Fruit fly (Drosophila melanogaster) whole organism, embryonic: ENCODE data around the gene CG14230.

Experiments
- Adf1 ChIP-seq: fragments of 200-800 bp; sonication (Bioruptor generic); IDR thresholded peaks from 2 replicates; pipeline ENCODE4 v1.3.6; 2022; ENCODE audit warnings: missing biosample characterization, missing genetic modification characterization
- CG10366 ChIP-seq: fragments of 200-800 bp; sonication (Bioruptor generic); IDR thresholded peaks from 2 replicates; pipeline ENCODE4 v1.3.6; 2022; ENCODE audit warnings: missing biosample characterization, missing genetic modification characterization
- CG10462 ChIP-seq: fragments of 200-800 bp; sonication (Bioruptor generic); optimal IDR thresholded peaks from 2 replicates; lab custom pipeline; 2016; ENCODE audit warnings: missing biosample characterization, missing genetic modification characterization
- CG11247 ChIP-seq: fragments of 200-800 bp; sonication (Bioruptor generic); IDR thresholded peaks from 2 replicates; pipeline ENCODE4 v1.3.6; 2022; ENCODE audit warnings: missing biosample characterization, missing genetic modification characterization
- CG12659 ChIP-seq: fragments of 200-800 bp; sonication (Bioruptor generic); optimal IDR thresholded peaks from 3 replicates; lab custom pipeline; 2017; ENCODE audit warnings: mild to moderate bottlenecking, missing biosample characterization, missing genetic modification reagents, missing genetic modification characterization
- CG17186 ChIP-seq: fragments of 200-800 bp; sonication (Bioruptor generic); optimal IDR thresholded peaks from 3 replicates; lab custom pipeline; 2017; ENCODE audit warnings: missing biosample characterization, missing genetic modification reagents, missing genetic modification characterization
- CG2116 ChIP-seq: fragments of 200-800 bp; sonication (Bioruptor generic); optimal IDR thresholded peaks from 3 replicates; lab custom pipeline; 2018; ENCODE audit warnings: missing biosample characterization, mild to moderate bottlenecking, missing genetic modification characterization
- CG30020 ChIP-seq: fragments of 200-800 bp; optimal IDR thresholded peaks from 2 replicates; lab custom pipeline; 2019; ENCODE audit warnings: missing biosample characterization, mild to moderate bottlenecking, missing genetic modification characterization, moderate library complexity
- CG34376 ChIP-seq: fragments of 200-800 bp; sonication (Bioruptor generic); optimal IDR thresholded peaks from 2 replicates; lab custom pipeline; 2018; ENCODE audit warnings: missing biosample characterization, mild to moderate bottlenecking, missing genetic modification characterization
- CG3847 ChIP-seq: fragments of 200-800 bp; sonication (Bioruptor generic); IDR thresholded peaks from 2 replicates; pipeline ENCODE4 v1.3.6; 2022; ENCODE audit warnings: missing biosample characterization, missing genetic modification characterization
- CG5245 ChIP-seq: fragments of 200-800 bp; sonication (Bioruptor generic); optimal IDR thresholded peaks from 3 replicates; lab custom pipeline; 2016; ENCODE audit warnings: missing biosample characterization, missing genetic modification characterization
- CG6791 ChIP-seq: fragments of 200-800 bp; sonication (Bioruptor generic); IDR thresholded peaks from 3 replicates; pipeline ENCODE4 v1.3.6; 2022; ENCODE audit warnings: missing biosample characterization, missing genetic modification characterization; ENCODE audit not compliant: partially characterized antibody
- CG8290 ChIP-seq, 3 experiments: fragments of 200-800 bp; sonication (Bioruptor generic); optimal IDR thresholded peaks; 2 replicates each; lab custom pipeline; 2016 to 2019; ENCODE audit warnings: missing biosample characterization in 3 of 3, missing genetic modification characterization in 3 of 3, mild to moderate bottlenecking in 2 of 3, moderate library complexity in 1 of 3
- CG8944 ChIP-seq: fragments of 200-800 bp; sonication (Bioruptor generic); optimal IDR thresholded peaks from 3 replicates; lab custom pipeline; 2016; ENCODE audit warnings: missing biosample characterization, missing genetic modification characterization
- CG9437 ChIP-seq: fragments of 200-800 bp; sonication (Bioruptor generic); optimal IDR thresholded peaks from 2 replicates; lab custom pipeline; 2018; ENCODE audit warnings: missing biosample characterization, mild to moderate bottlenecking, missing genetic modification characterization
- CG9876 ChIP-seq: fragments of 200-800 bp; sonication (Bioruptor generic); optimal IDR thresholded peaks from 2 replicates; lab custom pipeline; 2016; ENCODE audit warnings: missing biosample characterization, missing genetic modification characterization
- Dip2 ChIP-seq: fragments of 200-800 bp; sonication (Bioruptor generic); IDR thresholded peaks from 2 replicates; pipeline ENCODE4 v1.3.6; 2022; ENCODE audit warnings: missing biosample characterization, missing genetic modification characterization
- HLH54F ChIP-seq: fragments of 200-800 bp; sonication (Bioruptor generic); optimal IDR thresholded peaks from 3 replicates; lab custom pipeline; 2016; ENCODE audit warnings: missing biosample characterization, missing genetic modification characterization
- HmgZ ChIP-seq: fragments of 200-800 bp; sonication (Bioruptor generic); optimal IDR thresholded peaks from 2 replicates; lab custom pipeline; 2018; ENCODE audit warnings: missing biosample characterization, mild to moderate bottlenecking, missing genetic modification characterization
- Hr3 ChIP-seq: fragments of 200-800 bp; sonication (Bioruptor generic); optimal IDR thresholded peaks from 3 replicates; lab custom pipeline; 2016; ENCODE audit warnings: missing biosample characterization, missing genetic modification characterization
- MESR4 ChIP-seq: fragments of 200-800 bp; sonication (Bioruptor generic); optimal IDR thresholded peaks from 2 replicates; lab custom pipeline; 2018; ENCODE audit warnings: missing biosample characterization, mild to moderate bottlenecking, missing genetic modification characterization, moderate library complexity
- Max ChIP-seq: fragments of 200-800 bp; sonication (Bioruptor generic); optimal IDR thresholded peaks from 2 replicates; lab custom pipeline; 2016; ENCODE audit warnings: missing biosample characterization, mild to moderate bottlenecking, missing genetic modification characterization
- NC2β ChIP-seq: fragments of 200-800 bp; sonication (Bioruptor generic); optimal IDR thresholded peaks from 2 replicates; lab custom pipeline; 2016; ENCODE audit warnings: missing biosample characterization, missing genetic modification characterization
- NFAT ChIP-seq: fragments of 200-800 bp; sonication (Bioruptor generic); IDR thresholded peaks from 2 replicates; pipeline ENCODE4 v1.3.6; 2022; ENCODE audit warnings: missing biosample characterization, missing genetic modification characterization
- Nf-YA ChIP-seq: fragments of 200-800 bp; sonication (Bioruptor generic); IDR thresholded peaks from 2 replicates; pipeline ENCODE4 v1.3.6; 2022; ENCODE audit warnings: missing biosample characterization, missing genetic modification characterization
- Optix ChIP-seq: fragments of 200-800 bp; sonication (Bioruptor generic); IDR thresholded peaks from 3 replicates; pipeline ENCODE4 v1.3.6; 2022; ENCODE audit warnings: missing biosample characterization, missing genetic modification characterization
- Ravus ChIP-seq: fragments of 200-800 bp; sonication (Bioruptor generic); IDR thresholded peaks from 2 replicates; pipeline ENCODE4 v1.3.6; 2022; ENCODE audit warnings: missing biosample characterization, missing genetic modification characterization
- Scr ChIP-seq: fragments of 200-800 bp; sonication (Bioruptor generic); IDR thresholded peaks from 2 replicates; pipeline ENCODE4 v1.3.6; 2022; ENCODE audit warnings: missing biosample characterization, missing genetic modification characterization; ENCODE audit not compliant: partially characterized antibody
- Side ChIP-seq: fragments of 200-800 bp; sonication (Bioruptor generic); optimal IDR thresholded peaks from 2 replicates; lab custom pipeline; 2016; ENCODE audit warnings: missing biosample characterization, missing genetic modification characterization
- Ssrp ChIP-seq: fragments of 200-800 bp; sonication (Bioruptor generic); optimal IDR thresholded peaks from 2 replicates; lab custom pipeline; 2018; ENCODE audit warnings: missing biosample characterization, mild to moderate bottlenecking, missing genetic modification characterization, moderate library complexity
- Taf1 ChIP-seq: fragments of 200-800 bp; sonication (Bioruptor generic); IDR thresholded peaks from 2 replicates; pipeline ENCODE4 v1.3.6; 2022; ENCODE audit warnings: missing biosample characterization, missing genetic modification characterization
- abd-A ChIP-seq: fragments of 200-800 bp; sonication (Bioruptor generic); optimal IDR thresholded peaks from 3 replicates; lab custom pipeline; 2019; ENCODE audit warnings: missing biosample characterization, mild to moderate bottlenecking, missing genetic modification characterization, moderate library complexity
- bbx ChIP-seq: fragments of 200-800 bp; sonication (Bioruptor generic); IDR thresholded peaks from 2 replicates; pipeline ENCODE4 v1.3.6; 2022; ENCODE audit warnings: missing biosample characterization, missing genetic modification characterization; ENCODE audit not compliant: partially characterized antibody
- br ChIP-seq: fragments of >200 bp; optimal IDR thresholded peaks from 2 replicates; lab custom pipeline; 2017
- btn ChIP-seq: fragments of 200-800 bp; sonication (Bioruptor generic); optimal IDR thresholded peaks from 2 replicates; lab custom pipeline; 2016; ENCODE audit warnings: missing biosample characterization, missing genetic modification characterization
- chinmo ChIP-seq: fragments of 200-800 bp; sonication (Bioruptor generic); IDR thresholded peaks from 4 replicates; pipeline ENCODE4 v1.3.6; 2022; ENCODE audit warnings: missing biosample characterization, missing genetic modification characterization; ENCODE audit not compliant: partially characterized antibody
- chn ChIP-seq: fragments of 200-800 bp; sonication (Bioruptor generic); optimal IDR thresholded peaks from 2 replicates; lab custom pipeline; 2016; ENCODE audit warnings: missing biosample characterization, missing genetic modification characterization
- crp ChIP-seq, 2 experiments: fragments of 200-800 bp; sonication (Bioruptor generic); optimal IDR thresholded peaks; 2 replicates in 1 of 2; 3 replicates in 1 of 2; lab custom pipeline; 2017; ENCODE audit warnings: missing biosample characterization in 2 of 2, missing genetic modification characterization in 2 of 2, mild to moderate bottlenecking in 1 of 2, moderate library complexity in 1 of 2
- dmrt11E ChIP-seq: fragments of 200-800 bp; sonication (Bioruptor generic); optimal IDR thresholded peaks from 3 replicates; lab custom pipeline; 2018; ENCODE audit warnings: missing biosample characterization, mild to moderate bottlenecking, missing genetic modification characterization, moderate library complexity
- dmrt99B ChIP-seq: fragments of 200-800 bp; sonication (Bioruptor generic); optimal IDR thresholded peaks from 2 replicates; lab custom pipeline; 2018; ENCODE audit warnings: missing biosample characterization, mild to moderate bottlenecking, missing genetic modification characterization, moderate library complexity
- eve ChIP-seq, 2 experiments: fragments of >200 bp; optimal IDR thresholded peaks; 2 replicates each; lab custom pipeline; 2017; ENCODE audit warnings: missing biosample characterization in 2 of 2, missing genetic modification characterization in 2 of 2
- ewg ChIP-seq: fragments of 200-800 bp; sonication (Bioruptor generic); optimal IDR thresholded peaks from 3 replicates; lab custom pipeline; 2017; ENCODE audit warnings: mild to moderate bottlenecking, missing biosample characterization, missing genetic modification reagents, missing genetic modification characterization
- exex ChIP-seq: fragments of 200-800 bp; sonication (Bioruptor generic); optimal IDR thresholded peaks from 4 replicates; lab custom pipeline; 2018; ENCODE audit warnings: missing biosample characterization, mild to moderate bottlenecking, missing genetic modification characterization, moderate library complexity
- fru ChIP-seq: fragments of >200 bp; optimal IDR thresholded peaks from 2 replicates; lab custom pipeline; 2017
- hb ChIP-seq: fragments of 200-800 bp; sonication (Bioruptor generic); IDR thresholded peaks from 3 replicates; pipeline ENCODE4 v1.3.6; 2022; ENCODE audit warnings: missing biosample characterization, missing genetic modification characterization; ENCODE audit not compliant: partially characterized antibody
- jing ChIP-seq: fragments of 200-800 bp; sonication (Bioruptor generic); optimal IDR thresholded peaks from 2 replicates; lab custom pipeline; 2018; ENCODE audit warnings: missing biosample characterization, mild to moderate bottlenecking, missing genetic modification characterization
- org-1 ChIP-seq: fragments of 200-800 bp; sonication (Bioruptor generic); optimal IDR thresholded peaks from 2 replicates; lab custom pipeline; 2017; ENCODE audit warnings: missing biosample characterization, missing genetic modification characterization
- p53 ChIP-seq: fragments of 200-800 bp; sonication (Bioruptor generic); optimal IDR thresholded peaks from 2 replicates; lab custom pipeline; 2016; ENCODE audit warnings: missing biosample characterization, missing genetic modification characterization
- stc ChIP-seq: fragments of 200-800 bp; sonication (Bioruptor generic); IDR thresholded peaks from 2 replicates; pipeline ENCODE4 v1.3.6; 2022; ENCODE audit warnings: missing biosample characterization, missing genetic modification characterization
- z ChIP-seq: fragments of 200-800 bp; sonication (Bioruptor generic); IDR thresholded peaks from 3 replicates; pipeline ENCODE4 v1.3.6; 2022; ENCODE audit warnings: missing biosample characterization, missing genetic modification characterization

Gene CG14230

DNA sequence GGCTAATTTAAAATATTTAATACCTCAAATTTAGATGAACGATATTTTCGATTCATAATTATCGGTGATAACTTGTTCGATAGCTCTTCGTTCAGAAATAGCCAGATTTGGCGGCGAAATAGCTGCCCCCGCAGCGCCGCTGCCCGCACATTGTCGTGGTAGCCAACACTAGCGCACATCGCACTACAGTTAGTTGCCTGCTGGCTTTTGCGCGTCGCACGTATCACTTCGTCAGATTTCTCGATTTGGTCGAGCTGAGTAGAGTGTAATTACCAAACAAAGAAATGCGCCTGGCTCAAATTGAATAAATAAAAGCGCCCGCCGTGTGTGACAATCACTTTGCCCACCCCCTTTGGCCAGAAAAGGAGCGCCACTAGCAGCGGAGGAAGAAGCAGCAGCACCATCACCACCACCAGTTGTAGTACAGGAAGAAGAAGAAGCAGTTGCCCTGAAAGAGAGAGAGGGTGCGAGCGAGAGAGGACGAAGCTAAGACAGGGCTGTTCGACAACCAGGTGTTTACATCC lies 46.7 kb downstream of the CG14230 start, which contains the start of gene Abcd3 (continued):
- TF ChIP-seq chn (peak; percentile 57), CG12659 (GFP tag; lab: Kevin White, UChicago) (peak; percentile 64), HLH54F (GFP tag; lab: Kevin White, UChicago) (peak; percentile 39), Nf-YA (GFP tag; lab: Robert Waterston, UW) (no peak), CG8944 (GFP tag; lab: Kevin White, UChicago) (no peak), CG8290 (GFP tag; optimal IDR thresholded peaks at IDR 0.05; lab: Kevin White, UChicago) (peak; percentile 54), CG8290 (tag; optimal IDR thresholded peaks at IDR 0.05; lab: Kevin White, UChicago) (peak; percentile 86 to 93), CG3847 (GFP tag; lab: Robert Waterston, UW) (peak; percentile 33; the same call in 1 of the 2 replicates), hb (GFP tag; lab: Robert Waterston, UW) (peak; percentile 67; the same call in 2 of the 3 replicates), NFAT (GFP tag; lab: Robert Waterston, UW) (no peak; the same call in 1 of the 2 replicates), org-1 (GFP tag; lab: Kevin White, UChicago) (no peak), NC2β (GFP tag; lab: Kevin White, UChicago) (peak; percentile 39), CG10462 (GFP tag; lab: Kevin White, UChicago) (no peak), CG9437 (GFP tag; lab: Kevin White, UChicago) (no peak), br (lab: Kevin White, UChicago) (no peak), dmrt11E (tag; lab: Kevin White, UChicago) (no peak), CG9876 (no peak), fru (no peak), Optix (no peak), HmgZ (tag; lab: Kevin White, UChicago) (peak; percentile 64), stc (0 out of 2 replicates have a peak, but pooled peaks have one; percentile 12), ewg (GFP tag; lab: Kevin White, UChicago) (peak; percentile 38), Taf1 (GFP tag; lab: Robert Waterston, UW) (no peak), Dip2 (GFP tag; lab: Robert Waterston, UW) (no peak), abd-A (tag; lab: Kevin White, UChicago) (no peak), CG11247 (GFP tag; lab: Robert Waterston, UW) (no peak), btn (GFP tag; lab: Kevin White, UChicago) (no peak), z (GFP tag; lab: Robert Waterston, UW) (0 out of 3 replicates have a peak, but pooled peaks have one; percentile 40), CG17186 (GFP tag; lab: Kevin White, UChicago) (peak; percentile 40), dmrt99B (tag; lab: Kevin White, UChicago) (peak; percentile 25), CG30020 (tag; lab: Kevin White, UChicago) (no peak), jing (GFP tag; lab: Kevin White, UChicago) (no peak), CG34376 (GFP tag; lab: Kevin White, UChicago) (peak; percentile 88), MESR4 (peak; percentile 94), Hr3 (GFP tag; lab: Kevin White, UChicago) (no peak), p53 (GFP tag; lab: Kevin White, UChicago) (peak; percentile 50), eve (GFP tag; optimal IDR thresholded peaks at IDR 0.05; lab: Kevin White, UChicago) (no peak), CG5245 (GFP tag; lab: Kevin White, UChicago) (no peak), CG10366 (GFP tag; lab: Robert Waterston, UW) (peak; percentile 34; the same call in 1 of the 2 replicates), Adf1 (GFP tag; lab: Robert Waterston, UW) (peak; percentile 60; the same call in 1 of the 2 replicates), Ssrp (tag; lab: Kevin White, UChicago) (no peak), CG6791 (peak; percentile 75), Side (GFP tag; lab: Kevin White, UChicago) (peak; percentile 34), crp (GFP tag; optimal IDR thresholded peaks at IDR 0.05; lab: Kevin White, UChicago) (peak in 1 of 2 experiments; percentile 72), Max (GFP tag; lab: Kevin White, UChicago) (no peak), Ravus (GFP tag; lab: Robert Waterston, UW) (no peak), bbx (GFP tag; lab: Robert Waterston, UW) (peak; percentile 65), chinmo (GFP tag; lab: Robert Waterston, UW) (peak; percentile 91), exex (tag; lab: Kevin White, UChicago) (peak; percentile 54), Scr (peak; percentile 68), CG2116 (GFP tag; lab: Kevin White, UChicago) (peak; percentile 56)
